Fruit fly (Drosophila melanogaster) whole organism, pupa: Measurements from ENCODE around the gene CG15478.

Experiments used
- CG10348 ChIP-seq: fragments of 200-800 bp; sonication (Bioruptor generic); IDR thresholded peaks from 2 replicates; pipeline ENCODE4 v1.3.6; 2022; ENCODE audit warnings: missing biosample characterization, missing genetic modification characterization
- CG12605 ChIP-seq: fragments of 200-800 bp; sonication (Bioruptor generic); IDR thresholded peaks from 2 replicates; pipeline ENCODE4 v1.3.6; 2022; ENCODE audit warnings: missing biosample characterization, missing genetic modification characterization
- CG13204 ChIP-seq: fragments of 200-800 bp; sonication (Bioruptor generic); optimal IDR thresholded peaks from 2 replicates; lab custom pipeline; 2018; ENCODE audit warnings: missing biosample characterization, mild to moderate bottlenecking, missing genetic modification characterization, moderate library complexity
- CG14655 ChIP-seq: fragments of 200-800 bp; sonication (Bioruptor generic); optimal IDR thresholded peaks from 3 replicates; lab custom pipeline; 2017; ENCODE audit warnings: mild to moderate bottlenecking, missing biosample characterization, missing genetic modification reagents, missing genetic modification characterization
- CG15710 ChIP-seq: fragments of 200-800 bp; sonication (Bioruptor generic); optimal IDR thresholded peaks from 2 replicates; lab custom pipeline; 2018; ENCODE audit warnings: missing biosample characterization, mild to moderate bottlenecking, missing genetic modification characterization, moderate library complexity
- CG34367 ChIP-seq: fragments of 200-800 bp; sonication (Bioruptor generic); optimal IDR thresholded peaks from 2 replicates; lab custom pipeline; 2018; ENCODE audit warnings: missing biosample characterization, mild to moderate bottlenecking, missing genetic modification characterization
- CG4496 ChIP-seq: fragments of 200-800 bp; sonication (Bioruptor generic); IDR thresholded peaks from 3 replicates; pipeline ENCODE4 v1.3.6; 2022; ENCODE audit warnings: missing biosample characterization, missing genetic modification characterization
- CG8159 ChIP-seq: fragments of 200-800 bp; sonication (Bioruptor generic); optimal IDR thresholded peaks from 3 replicates; lab custom pipeline; 2018; ENCODE audit warnings: missing biosample characterization, mild to moderate bottlenecking, missing genetic modification characterization, moderate library complexity
- CG8301 ChIP-seq: fragments of 200-800 bp; sonication (Bioruptor generic); optimal IDR thresholded peaks from 2 replicates; lab custom pipeline; 2018; ENCODE audit warnings: missing biosample characterization, mild to moderate bottlenecking, missing genetic modification characterization
- CG9948 ChIP-seq: fragments of 200-800 bp; sonication (Bioruptor generic); optimal IDR thresholded peaks from 2 replicates; lab custom pipeline; 2018; ENCODE audit warnings: missing biosample characterization, mild to moderate bottlenecking, missing genetic modification characterization, moderate library complexity
- EcR ChIP-seq: fragments of 200-800 bp; sonication (Bioruptor generic); optimal IDR thresholded peaks from 3 replicates; lab custom pipeline; 2019; ENCODE audit warnings: missing biosample characterization, missing genetic modification characterization, mild to moderate bottlenecking, moderate library complexity, missing genetic modification reagents
- Ets98B ChIP-seq: fragments of 200-800 bp; sonication (Bioruptor generic); IDR thresholded peaks from 2 replicates; pipeline ENCODE4 v1.3.6; 2022; ENCODE audit warnings: missing biosample characterization, missing genetic modification characterization
- Snoo ChIP-seq: fragments of 200-800 bp; sonication (Bioruptor generic); optimal IDR thresholded peaks from 3 replicates; lab custom pipeline; 2017; ENCODE audit warnings: missing biosample characterization, mild to moderate bottlenecking, missing genetic modification characterization, inconsistent platforms
- fd96Ca ChIP-seq: fragments of 200-800 bp; sonication (Bioruptor generic); IDR thresholded peaks from 3 replicates; pipeline ENCODE4 v1.3.6; 2022; ENCODE audit warnings: missing biosample characterization, missing genetic modification characterization

dm6 chrX:7744036-7744435 lies 26.3 kb upstream of the CG15478 start:
- TF ChIP-seq CG14655 (no peak), CG34367 (tag; lab: Kevin White, UChicago) (no peak), CG13204 (GFP tag; lab: Kevin White, UChicago) (no peak), CG9948 (tag; lab: Kevin White, UChicago) (no peak), CG8159 (tag; lab: Kevin White, UChicago) (no peak), CG4496 (GFP tag; lab: Robert Waterston, UW) (no peak), EcR (GFP tag; lab: Kevin White, UChicago) (no peak), CG10348 (GFP tag; lab: Robert Waterston, UW) (no peak), Snoo (tag; lab: Kevin White, UChicago) (no peak), CG12605 (no peak), CG15710 (no peak), CG8301 (no peak), fd96Ca (GFP tag; lab: Robert Waterston, UW) (no peak), Ets98B (no peak)
